Fruit fly (Drosophila melanogaster): ENCODE data around the gene pdgy.

pdgy gene

DNA sequence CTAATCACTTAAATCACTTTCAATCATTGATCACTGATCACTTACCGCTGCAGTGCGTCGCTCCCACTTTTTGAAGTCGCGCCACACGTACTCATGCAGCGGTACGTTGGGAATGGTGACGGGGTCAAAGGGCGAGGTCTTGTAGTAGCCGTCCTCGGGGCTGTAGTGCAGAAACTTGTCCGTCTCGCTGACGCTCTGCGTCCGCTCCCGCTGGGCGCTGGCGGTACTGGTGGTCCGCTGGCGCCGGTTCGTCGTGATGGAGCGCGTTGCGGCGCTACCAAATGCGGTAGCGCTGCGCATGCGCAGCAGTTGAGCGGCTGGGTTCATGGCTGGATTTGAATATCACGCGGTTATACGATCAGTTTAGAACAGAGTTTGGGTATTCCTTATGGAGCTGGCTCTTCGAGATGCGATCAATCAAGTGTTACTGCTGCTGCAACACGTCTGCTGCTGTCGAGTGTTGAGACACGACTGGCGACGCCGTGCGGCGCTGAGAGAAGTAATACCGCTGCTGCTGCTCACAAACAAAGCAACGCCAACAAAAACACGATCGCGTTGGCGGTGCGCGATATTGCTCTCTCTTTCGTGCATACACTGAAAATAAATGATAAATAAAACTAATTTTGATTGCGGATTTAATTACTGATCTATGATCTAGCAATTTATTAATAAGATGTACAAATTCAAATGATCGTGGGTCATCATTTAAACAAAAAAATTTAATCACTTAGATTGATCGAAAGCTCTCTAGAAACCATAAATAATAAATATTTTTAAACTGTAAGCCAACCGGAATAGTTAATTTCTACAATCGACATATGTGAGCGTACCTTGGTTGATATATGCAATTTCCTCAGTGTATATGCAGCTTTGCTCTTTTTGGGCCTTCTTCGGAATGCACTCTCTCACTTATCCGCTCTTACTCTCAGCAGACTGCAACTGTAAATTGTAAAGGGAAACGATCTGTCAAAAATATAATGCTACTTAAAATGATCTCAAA, 2.8 kb downstream of the pdgy start (continued):
- peak; percentile 94 for TF ChIP-seq CG12659 (GFP tag; optimal IDR thresholded peaks at IDR 0.05)
- peak; percentile 58 for TF ChIP-seq CG33213 (GFP tag; optimal IDR thresholded peaks at IDR 0.05)
- no peak for TF ChIP-seq vnd (GFP tag; IDR thresholded peaks at IDR 0.05; ENCODE audit: partially characterized antibody)
- TF ChIP-seq Taf1 (GFP tag; IDR thresholded peaks at IDR 0.05) = 0 out of 2 replicates have a peak, but pooled peaks have one; percentile 33
- 0 out of 2 replicates have a peak, but pooled peaks have one; percentile 18 for TF ChIP-seq amos (GFP tag; IDR thresholded peaks at IDR 0.05; ENCODE audit: partially characterized antibody)
- TF ChIP-seq Adf1 (GFP tag; IDR thresholded peaks at IDR 0.05) = peak; percentile 68
- TF ChIP-seq sens (GFP tag) = peak; percentile 99
- TF ChIP-seq seq (GFP tag; IDR thresholded peaks at IDR 0.05) = peak; percentile 84
- no peak for TF ChIP-seq CG34224 (GFP tag; IDR thresholded peaks at IDR 0.05; ENCODE audit: partially characterized antibody)
- TF ChIP-seq ewg (GFP tag; optimal IDR thresholded peaks at IDR 0.05) = peak; percentile 90
- TF ChIP-seq Nf-YC (tag; optimal IDR thresholded peaks at IDR 0.05) = peak; percentile 84
- peak; percentile 59 for TF ChIP-seq Bdp1 (GFP tag; optimal IDR thresholded peaks at IDR 0.05)
- TF ChIP-seq row (GFP tag; IDR thresholded peaks at IDR 0.05) = peak; percentile 93
- peak; percentile 69; the same call in 2 of the 3 replicates for TF ChIP-seq CG11456 (GFP tag; IDR thresholded peaks at IDR 0.05)
- no peak for TF ChIP-seq bigmax (GFP tag; optimal IDR thresholded peaks at IDR 0.05)
- TF ChIP-seq ham (GFP tag; IDR thresholded peaks at IDR 0.05) = peak; percentile 55; the same call in 1 of the 2 replicates
- TF ChIP-seq nerfin-2 (GFP tag; IDR thresholded peaks at IDR 0.05; ENCODE audit: partially characterized antibody) = no peak
- TF ChIP-seq corto (GFP tag; optimal IDR thresholded peaks at IDR 0.05) = peak; percentile 90
- TF ChIP-seq Tbp (GFP tag; optimal IDR thresholded peaks at IDR 0.05) = no peak
- peak; percentile 93 for TF ChIP-seq Abd-B (GFP tag; optimal IDR thresholded peaks at IDR 0.05)
- peak; percentile 20 for TF ChIP-seq B-H2 (GFP tag; optimal IDR thresholded peaks at IDR 0.05)
- peak; percentile 98 for TF ChIP-seq CoRest (tag; optimal IDR thresholded peaks at IDR 0.05)
- peak; percentile 58 for TF ChIP-seq wek (GFP tag; optimal IDR thresholded peaks at IDR 0.05)
- TF ChIP-seq gcm2 (GFP tag; optimal IDR thresholded peaks at IDR 0.05) = peak; percentile 66
- peak; percentile 70 for TF ChIP-seq dimm (GFP tag; IDR thresholded peaks at IDR 0.05)
- no peak for TF ChIP-seq D (optimal IDR thresholded peaks at IDR 0.05)
- peak; percentile 97 for TF ChIP-seq D (GFP tag; optimal IDR thresholded peaks at IDR 0.05)
- TF ChIP-seq stwl (tag; optimal IDR thresholded peaks at IDR 0.05) = peak; percentile 41
- TF ChIP-seq trem (tag; optimal IDR thresholded peaks at IDR 0.05) = peak; percentile 96
- peak; percentile 89 for TF ChIP-seq nau (GFP tag; optimal IDR thresholded peaks at IDR 0.05)
- no peak for TF ChIP-seq CG16779 (GFP tag; IDR thresholded peaks at IDR 0.05)
- TF ChIP-seq HLH4C (GFP tag; IDR thresholded peaks at IDR 0.05; ENCODE audit: partially characterized antibody) = peak; percentile 35; the same call in 1 of the 3 replicates
- peak; percentile 73 for TF ChIP-seq Nf-YA (GFP tag; IDR thresholded peaks at IDR 0.05)
- TF ChIP-seq Lhr (GFP tag; optimal IDR thresholded peaks at IDR 0.05) = peak; percentile 92
- TF ChIP-seq Dll (GFP tag; IDR thresholded peaks at IDR 0.05; ENCODE audit: partially characterized antibody) = no peak
- peak; percentile 97 for TF ChIP-seq CG13424 (tag; optimal IDR thresholded peaks at IDR 0.05)
- TF ChIP-seq CG17359 (tag; optimal IDR thresholded peaks at IDR 0.05) = peak; percentile 94
- peak; percentile 66 for TF ChIP-seq CG3847 (GFP tag; IDR thresholded peaks at IDR 0.05)
- TF ChIP-seq Ada2b (GFP tag; IDR thresholded peaks at IDR 0.05) = peak; percentile 82
- no peak; the same call in 2 of the 3 replicates for TF ChIP-seq z (GFP tag; IDR thresholded peaks at IDR 0.05)
- TF ChIP-seq CG11247 (GFP tag; IDR thresholded peaks at IDR 0.05) = peak; percentile 69; the same call in 1 of the 2 replicates
- no peak for TF ChIP-seq unc-4 (GFP tag; IDR thresholded peaks at IDR 0.05; ENCODE audit: partially characterized antibody)
- peak; percentile 50 for TF ChIP-seq Dip3 (GFP tag; optimal IDR thresholded peaks at IDR 0.05)
- TF ChIP-seq pum (GFP tag; optimal IDR thresholded peaks at IDR 0.05) = peak; percentile 88
- no peak for TF ChIP-seq hkb (optimal IDR thresholded peaks at IDR 0.05)
- peak; percentile 91 for TF ChIP-seq hkb (GFP tag; IDR thresholded peaks at IDR 0.05)
- peak; percentile 94 for TF ChIP-seq CG10267 (tag; optimal IDR thresholded peaks at IDR 0.05)

Data from whole organism, embryonic.